Worm (Caenorhabditis elegans): ENCODE data around the gene cyp-34A5.

cyp-34A5 gene

DNA sequence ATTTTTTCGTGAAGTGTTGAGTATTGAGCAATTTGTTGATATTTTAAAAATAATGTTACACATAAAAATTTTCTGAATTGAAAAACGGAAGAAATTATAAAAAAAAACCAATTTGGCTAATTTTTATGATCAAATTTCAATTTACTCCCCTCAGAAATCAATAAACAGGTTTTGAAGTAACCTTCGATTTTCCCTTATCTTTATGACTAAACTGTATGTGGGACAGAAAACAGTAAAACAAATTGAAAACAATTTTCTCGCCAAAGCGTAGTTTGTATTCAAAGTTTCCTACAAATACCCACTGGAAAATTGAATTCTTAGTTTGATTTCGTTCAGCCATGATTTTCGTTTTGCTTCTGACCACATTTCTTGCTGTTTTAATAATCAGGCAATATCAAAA lies 18.7 kb downstream of the cyp-34A5 start, which contains the start of gene cyp-35B1:
TSS of gene cyp-35B1 (plus strand) at position 244 of the 400 bp plus-strand sequence.
- TF ChIP-seq W03F9.2 (tag; optimal IDR thresholded peaks at IDR 0.05), result no peak
- no peak for TF ChIP-seq him-1 (tag; optimal IDR thresholded peaks at IDR 0.05)

DNA sequence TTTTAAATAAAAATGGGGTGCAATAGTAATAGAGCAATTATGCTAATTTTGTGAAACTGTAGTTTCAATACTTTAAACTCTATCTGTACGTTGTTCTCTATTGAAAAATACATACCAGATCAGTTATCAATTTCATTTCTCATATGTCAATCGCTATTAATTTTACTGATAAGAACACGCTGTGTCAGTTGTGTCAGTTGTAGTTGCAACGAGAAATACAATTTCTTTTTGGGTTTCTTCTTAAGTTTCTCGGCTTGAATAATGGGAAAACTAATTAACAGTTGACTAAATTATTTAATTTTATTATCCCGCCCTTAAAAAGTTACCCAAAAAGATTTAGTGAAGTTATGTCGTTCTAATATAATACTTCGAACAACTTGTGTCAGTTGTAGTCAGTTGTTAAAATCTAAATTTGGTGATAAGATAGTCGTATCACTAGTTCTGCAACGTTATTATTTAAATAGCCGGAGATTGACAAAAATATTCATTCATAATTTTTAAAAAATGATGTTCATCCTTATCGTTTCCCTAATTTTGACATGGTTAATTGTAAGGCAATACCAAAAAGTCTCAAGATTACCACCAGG lies 21.5 kb downstream of the cyp-34A5 start, which contains the start of gene cyp-35A5:
TSS of gene cyp-35A5 (plus strand) at position 435 of the 587 bp plus-strand sequence.
- no peak for TF ChIP-seq dao-5 (tag; optimal IDR thresholded peaks at IDR 0.05)
- no peak for TF ChIP-seq him-1 (tag; optimal IDR thresholded peaks at IDR 0.05)
- TF ChIP-seq W03F9.2 (tag; optimal IDR thresholded peaks at IDR 0.05), result no peak

DNA sequence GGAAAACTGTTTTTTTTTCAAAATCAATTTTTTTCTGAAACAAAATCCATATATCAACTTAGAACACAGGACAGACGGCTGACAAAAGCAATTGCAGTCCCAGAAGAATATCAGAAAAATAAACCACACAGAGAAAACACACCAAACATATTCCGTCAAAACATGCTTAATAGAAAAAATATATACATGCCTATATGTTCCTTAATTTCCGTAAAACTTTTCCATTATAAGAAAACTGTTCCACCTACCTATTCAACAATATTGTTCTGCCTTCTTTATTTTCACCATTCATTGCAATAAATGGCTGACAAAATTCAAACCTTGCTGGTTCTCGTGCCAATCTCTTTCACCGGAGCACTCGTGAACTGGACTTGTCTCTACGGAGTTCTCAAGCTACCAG lies 26.2 kb downstream of the cyp-34A5 start, which contains the start of gene srx-63:
TSS of gene srx-63 (plus strand) at position 301 of the 400 bp plus-strand sequence.
- TF ChIP-seq dao-5 (tag; optimal IDR thresholded peaks at IDR 0.05), result no peak
- no peak for TF ChIP-seq W03F9.2 (tag; optimal IDR thresholded peaks at IDR 0.05)
- no peak for TF ChIP-seq him-1 (tag; optimal IDR thresholded peaks at IDR 0.05)

DNA sequence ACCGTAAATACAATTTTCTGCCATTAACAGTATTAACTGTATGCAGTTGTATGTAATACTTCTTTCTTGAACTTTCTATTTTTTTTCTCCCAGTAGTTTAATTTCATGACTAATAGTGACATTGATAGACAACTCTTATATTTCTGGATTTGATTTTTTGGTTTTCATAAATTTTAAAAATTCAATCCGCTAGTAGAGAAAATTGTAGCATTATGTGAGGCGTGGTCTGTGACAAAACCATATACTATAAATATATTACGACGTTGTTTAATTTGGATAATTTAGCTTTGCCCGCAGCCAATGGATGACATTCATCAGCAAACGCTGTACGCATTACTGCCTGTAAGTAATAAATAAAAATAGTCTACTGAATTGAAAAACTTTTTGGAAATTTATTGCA lies 28.4 kb downstream of the cyp-34A5 start, which contains the start of gene srx-64:
TSS of gene srx-64 (plus strand) at position 301 of the 400 bp plus-strand sequence.
- TF ChIP-seq W03F9.2 (tag; optimal IDR thresholded peaks at IDR 0.05), result no peak
- TF ChIP-seq him-1 (tag; optimal IDR thresholded peaks at IDR 0.05), result no peak
- TF ChIP-seq dao-5 (tag; optimal IDR thresholded peaks at IDR 0.05), result no peak

DNA sequence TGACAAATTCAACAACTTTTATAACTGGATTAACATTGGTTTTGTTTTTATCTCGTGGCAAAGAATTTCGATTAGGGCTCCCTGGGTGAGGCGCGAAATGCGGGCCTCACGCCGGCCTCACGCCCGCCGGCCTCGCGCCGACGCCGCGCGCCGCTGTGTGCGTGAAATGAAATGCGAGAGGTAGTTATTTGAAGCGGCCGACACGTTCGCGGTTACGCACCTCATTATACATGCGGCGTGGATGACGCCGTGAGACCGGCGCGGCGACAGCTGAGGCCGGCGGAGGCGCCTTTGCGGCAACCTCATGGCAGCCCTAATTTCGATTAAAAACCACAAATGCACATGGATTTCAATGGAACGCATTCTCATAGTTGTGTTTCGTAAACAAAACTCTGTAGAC lies 30.0 kb downstream of the cyp-34A5 start:
- no peak for TF ChIP-seq him-1 (tag; optimal IDR thresholded peaks at IDR 0.05)
- no peak for TF ChIP-seq W03F9.2 (tag; optimal IDR thresholded peaks at IDR 0.05)
- TF ChIP-seq dao-5 (tag; optimal IDR thresholded peaks at IDR 0.05), result no peak

DNA sequence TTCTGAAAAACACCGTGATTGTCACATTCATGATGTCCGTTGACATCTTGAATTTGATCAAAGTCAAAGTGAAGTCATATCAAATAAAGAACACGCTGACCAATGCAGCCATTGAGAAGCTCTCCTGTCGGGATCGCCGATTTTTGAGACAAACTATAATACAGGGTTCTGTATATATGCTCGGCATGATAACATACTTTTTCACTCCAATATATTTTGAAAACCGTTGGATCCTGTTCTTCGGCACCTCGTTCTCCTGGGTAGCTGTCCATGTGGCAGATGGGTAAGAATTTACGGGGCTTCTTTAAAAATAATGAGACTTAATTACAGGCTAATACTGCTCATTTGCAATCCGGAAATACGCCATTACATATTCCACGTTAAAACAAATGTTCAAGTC lies 35.0 kb downstream of the cyp-34A5 start:
- TF ChIP-seq him-1 (tag; optimal IDR thresholded peaks at IDR 0.05) (no peak), W03F9.2 (tag; optimal IDR thresholded peaks at IDR 0.05) (no peak), dao-5 (tag; optimal IDR thresholded peaks at IDR 0.05) (no peak)

DNA sequence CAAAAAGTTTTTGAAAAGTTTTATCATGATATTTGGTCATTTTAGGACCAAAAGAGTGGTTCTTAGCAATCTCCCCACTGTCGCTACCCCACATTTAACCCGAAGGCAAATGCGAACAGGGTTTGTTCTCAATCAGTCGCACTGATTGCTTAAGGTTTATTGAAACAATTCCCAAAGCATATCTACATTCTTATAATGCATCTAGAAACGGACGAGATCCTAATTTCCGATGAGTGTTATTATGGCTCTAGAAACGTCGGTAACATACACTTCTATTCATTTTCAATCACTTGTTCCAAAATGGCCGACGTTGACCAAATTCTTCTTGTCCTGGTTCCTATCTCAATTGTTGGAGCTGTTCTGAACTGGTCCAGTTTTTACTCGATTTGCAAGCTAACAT lies 35.9 kb downstream of the cyp-34A5 start, which contains the start of gene srx-65:
TSS of gene srx-65 (plus strand) at position 301 of the 400 bp plus-strand sequence.
- TF ChIP-seq dao-5 (tag; optimal IDR thresholded peaks at IDR 0.05) (no peak), W03F9.2 (tag; optimal IDR thresholded peaks at IDR 0.05) (no peak), him-1 (tag; optimal IDR thresholded peaks at IDR 0.05) (no peak)

DNA sequence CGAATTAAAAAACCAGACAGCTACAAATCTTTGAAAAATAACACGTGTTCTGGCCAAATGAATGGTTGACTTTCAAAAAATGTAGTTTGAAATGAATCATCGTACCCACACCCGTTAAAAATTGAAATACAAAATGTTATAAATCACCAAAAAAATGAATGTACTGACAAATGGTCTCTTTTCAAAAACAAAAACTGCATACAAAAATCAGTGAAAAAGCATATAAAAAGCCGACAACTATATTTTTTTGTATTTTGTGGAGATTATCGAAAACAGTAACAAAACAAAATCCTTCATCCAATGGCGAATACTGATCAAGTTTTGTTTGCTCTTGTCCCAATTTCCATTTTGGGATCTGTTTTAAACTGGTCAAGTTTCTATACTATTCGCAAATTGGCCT lies 38.2 kb downstream of the cyp-34A5 start, which contains the start of gene srx-66:
TSS of gene srx-66 (plus strand) at position 301 of the 400 bp plus-strand sequence.
- TF ChIP-seq him-1 (tag; optimal IDR thresholded peaks at IDR 0.05) (no peak), W03F9.2 (tag; optimal IDR thresholded peaks at IDR 0.05) (no peak), dao-5 (tag; optimal IDR thresholded peaks at IDR 0.05) (no peak)

DNA sequence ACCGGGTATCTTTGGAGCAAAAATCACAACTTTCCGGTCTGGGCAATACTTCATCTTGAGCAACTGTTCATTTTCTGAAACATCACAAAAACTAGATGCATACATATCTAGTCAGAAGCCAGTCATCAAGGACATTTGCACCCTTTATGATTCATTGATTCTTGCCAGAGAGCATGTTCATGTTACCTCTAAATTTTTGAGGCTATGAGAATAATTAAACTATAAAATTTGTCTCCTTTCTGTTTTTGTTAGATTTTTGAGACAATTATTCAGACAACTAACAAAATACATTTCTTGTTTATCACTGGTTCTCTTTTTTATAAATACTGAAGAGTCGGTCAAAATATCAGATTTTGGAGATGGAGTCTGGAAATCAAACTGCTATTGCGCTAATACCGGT lies 41.0 kb downstream of the cyp-34A5 start, which contains the start of gene srx-67:
TSS of gene srx-67 (plus strand) at position 301 of the 400 bp plus-strand sequence.
- TF ChIP-seq dao-5 (tag; optimal IDR thresholded peaks at IDR 0.05), result no peak
- no peak for TF ChIP-seq him-1 (tag; optimal IDR thresholded peaks at IDR 0.05)
- TF ChIP-seq W03F9.2 (tag; optimal IDR thresholded peaks at IDR 0.05), result no peak

DNA sequence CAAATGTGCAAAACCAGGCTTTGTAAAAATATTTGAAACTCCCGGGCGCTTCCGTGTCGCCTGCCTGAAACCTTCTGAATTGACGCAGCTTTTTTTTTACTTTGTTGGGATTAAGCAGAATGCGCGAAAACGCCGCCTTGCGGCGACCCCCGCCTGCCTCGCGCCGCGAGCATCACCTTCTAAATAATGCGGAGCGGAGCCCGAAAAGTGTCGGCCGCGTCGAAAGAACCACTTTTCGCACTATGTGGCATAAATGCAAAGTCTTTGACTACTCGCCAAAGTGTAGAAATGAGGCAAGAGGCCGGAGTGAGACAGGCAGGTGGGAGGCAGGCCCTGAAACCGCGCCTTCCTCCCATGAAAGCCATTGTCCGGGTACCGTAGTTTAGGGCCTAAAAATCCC lies 44.4 kb downstream of the cyp-34A5 start:
- TF ChIP-seq dao-5 (tag; optimal IDR thresholded peaks at IDR 0.05), result no peak
- no peak for TF ChIP-seq W03F9.2 (tag; optimal IDR thresholded peaks at IDR 0.05)
- TF ChIP-seq him-1 (tag; optimal IDR thresholded peaks at IDR 0.05), result no peak

DNA sequence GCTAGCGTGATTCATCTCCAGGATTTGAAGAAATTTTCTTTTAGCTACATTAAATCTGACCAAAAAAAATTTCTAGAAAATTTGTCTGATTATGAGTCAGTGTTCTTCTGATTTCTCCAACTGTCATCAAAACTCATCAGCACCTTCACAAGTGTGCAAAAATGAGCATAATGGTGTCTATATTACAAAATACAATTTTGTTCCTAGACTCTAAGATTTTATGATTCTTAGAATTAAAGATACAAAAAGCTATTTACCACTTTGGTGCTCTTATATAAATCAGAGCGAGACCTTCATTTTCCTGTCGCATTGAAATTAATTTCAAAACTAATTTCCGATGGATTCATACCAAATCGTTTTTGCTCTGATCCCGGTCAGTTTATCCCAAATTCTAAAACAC lies 45.0 kb downstream of the cyp-34A5 start, which contains the start of gene srx-68:
TSS of gene srx-68 (plus strand) at position 301 of the 400 bp plus-strand sequence.
- TF ChIP-seq him-1 (tag; optimal IDR thresholded peaks at IDR 0.05), result no peak
- no peak for TF ChIP-seq W03F9.2 (tag; optimal IDR thresholded peaks at IDR 0.05)
- no peak for TF ChIP-seq dao-5 (tag; optimal IDR thresholded peaks at IDR 0.05)

DNA sequence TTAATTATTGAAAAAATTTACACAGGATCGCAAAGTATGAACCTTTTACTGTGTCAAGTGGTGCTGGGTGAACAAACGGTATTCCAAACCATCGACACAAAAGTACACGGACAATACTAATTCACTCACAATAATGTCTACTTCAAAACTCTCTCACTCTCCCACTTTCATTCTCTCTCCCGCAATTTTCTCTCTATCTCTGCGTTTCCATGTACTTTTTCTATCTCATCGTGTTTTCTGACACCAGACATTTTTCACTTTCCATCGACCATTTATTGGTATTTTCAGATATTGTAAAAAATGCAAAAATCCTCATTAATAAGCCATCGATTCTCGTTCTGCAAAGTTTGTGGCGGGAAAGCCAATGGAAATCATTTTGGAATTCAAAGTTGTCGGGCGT lies 51.7 kb downstream of the cyp-34A5 start, which contains the start of gene nhr-156:
TSS of gene nhr-156 (plus strand) at position 266 of the 400 bp plus-strand sequence.
- TF ChIP-seq him-1 (tag; optimal IDR thresholded peaks at IDR 0.05), result no peak
- no peak for TF ChIP-seq W03F9.2 (tag; optimal IDR thresholded peaks at IDR 0.05)
- no peak for TF ChIP-seq dao-5 (tag; optimal IDR thresholded peaks at IDR 0.05)
